Worm (Caenorhabditis elegans): Measurements from ENCODE around the gene srg-15.

DNA sequence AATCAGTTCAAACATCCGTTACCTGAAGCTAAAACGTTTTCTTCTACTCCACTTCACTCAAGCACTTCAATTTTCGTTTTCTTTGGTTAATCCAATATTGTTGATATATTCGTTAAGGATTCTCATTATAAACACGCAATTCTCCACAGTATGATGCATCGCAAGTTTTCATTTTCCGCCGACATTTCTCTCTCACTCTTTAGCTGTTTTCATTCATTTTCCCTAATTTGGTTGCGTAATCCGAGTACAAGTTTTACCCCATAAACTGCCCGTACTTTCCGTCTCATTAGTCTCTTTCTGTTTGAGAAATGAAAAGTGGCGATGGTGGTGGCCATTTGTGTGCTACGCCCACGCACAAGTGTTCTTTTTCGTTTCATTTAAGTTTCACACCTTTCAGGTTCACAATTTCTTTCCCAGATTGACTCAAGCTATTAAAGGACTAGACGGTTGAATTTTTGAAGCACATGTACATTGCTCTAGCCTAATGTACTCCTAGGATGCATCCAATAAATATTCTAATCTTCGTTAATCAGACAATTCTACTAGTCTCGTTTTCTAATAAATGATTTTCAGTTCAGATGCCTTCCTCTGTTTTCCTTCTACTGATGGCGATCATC lies 18.8 kb downstream of the srg-15 start, which contains the start of gene C34C6.3:
- TF ChIP-seq pha-4 (tag; optimal IDR thresholded peaks at IDR 0.05) (no peak), lin-32 (GFP tag; optimal IDR thresholded peaks at IDR 0.05) (no peak), nhr-28 (tag; optimal IDR thresholded peaks at IDR 0.05) (no peak), mls-2 (tag; optimal IDR thresholded peaks at IDR 0.05) (no peak), snpc-4 (tag; optimal IDR thresholded peaks at IDR 0.05) (no peak), ces-1 (GFP tag; optimal IDR thresholded peaks at IDR 0.05) (no peak), mab-5 (tag; optimal IDR thresholded peaks at IDR 0.05) (no peak), nhr-237 (tag; optimal IDR thresholded peaks at IDR 0.05) (no peak)

Data from whole organism, mixed stage, embryonic.